Worm (Caenorhabditis elegans): ENCODE results near the gene F13B12.7.

- no peak for TF ChIP-seq cey-2 (tag; optimal IDR thresholded peaks at IDR 0.05; ENCODE audit: borderline replicate concordance, insufficient read depth)
- TF ChIP-seq mep-1 (tag; optimal IDR thresholded peaks at IDR 0.05), result no peak
Observed at ce11 chrIV:10489409-10489808, 45.8 kb downstream of the F13B12.7 start.

Measured in whole organism, L4 larva.